Fruit fly (Drosophila melanogaster): ENCODE data around the gene CG4045.
A peak's percentile ranks its signal among the peaks of the same experiment; 100 is the strongest.

The CG4045 gene

DNA sequence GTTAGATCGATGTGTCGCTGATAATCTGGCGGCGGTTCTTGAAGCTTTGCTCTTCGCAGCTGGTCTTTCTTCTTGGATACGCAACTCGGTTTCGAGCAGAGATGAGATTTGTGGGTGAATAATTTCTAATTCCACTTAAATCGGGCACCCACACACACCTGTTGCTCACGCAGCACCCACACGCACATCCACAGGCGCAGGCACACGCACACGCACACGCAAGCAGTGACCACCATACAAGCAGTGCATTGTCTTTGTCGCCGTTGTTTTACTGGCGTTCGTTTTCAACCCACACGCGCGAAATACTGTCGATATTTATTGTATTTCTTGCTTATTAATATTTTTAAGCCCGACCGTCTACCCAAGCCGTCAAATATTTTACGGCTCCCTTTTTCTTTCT is 20.6 kb upstream of the CG4045 start (continued):
- TF ChIP-seq chif (GFP tag; optimal IDR thresholded peaks at IDR 0.05), result no peak
- TF ChIP-seq wek (GFP tag; optimal IDR thresholded peaks at IDR 0.05), result no peak
- no peak for TF ChIP-seq CG5180 (GFP tag; optimal IDR thresholded peaks at IDR 0.05)
- no peak for TF ChIP-seq CG17568 (GFP tag; optimal IDR thresholded peaks at IDR 0.05)
- TF ChIP-seq H2.0 (GFP tag; IDR thresholded peaks at IDR 0.05), result no peak
- TF ChIP-seq maf-S (GFP tag; optimal IDR thresholded peaks at IDR 0.05), result no peak
- TF ChIP-seq en (GFP tag; optimal IDR thresholded peaks at IDR 0.05), result no peak
- peak; percentile 44 for TF ChIP-seq CG8290 (GFP tag; optimal IDR thresholded peaks at IDR 0.05)
- no peak for TF ChIP-seq CG8290 (tag; optimal IDR thresholded peaks at IDR 0.05)
- no peak for TF ChIP-seq Neu2 (GFP tag; optimal IDR thresholded peaks at IDR 0.05; ENCODE audit: borderline replicate concordance)
- peak; percentile 36; the same call in 1 of the 2 replicates for TF ChIP-seq CG5953 (GFP tag; IDR thresholded peaks at IDR 0.05)
- TF ChIP-seq CG17612 (GFP tag; IDR thresholded peaks at IDR 0.05), result no peak
- no peak for TF ChIP-seq Poxn (GFP tag; IDR thresholded peaks at IDR 0.05)
- TF ChIP-seq run (tag; optimal IDR thresholded peaks at IDR 0.05), result no peak
- 0 out of 3 replicates have a peak, but pooled peaks have one; percentile 35 for TF ChIP-seq CG2199 (GFP tag; IDR thresholded peaks at IDR 0.05)
- no peak for TF ChIP-seq Ravus (GFP tag; IDR thresholded peaks at IDR 0.05)
- TF ChIP-seq CG4424 (GFP tag; optimal IDR thresholded peaks at IDR 0.05), result no peak
- TF ChIP-seq Bteb2 (GFP tag; optimal IDR thresholded peaks at IDR 0.05), result no peak
- TF ChIP-seq Dbx (GFP tag; IDR thresholded peaks at IDR 0.05), result no peak
- TF ChIP-seq Nf-YC (tag; optimal IDR thresholded peaks at IDR 0.05), result no peak
- TF ChIP-seq crc (GFP tag; optimal IDR thresholded peaks at IDR 0.05), result no peak
- TF ChIP-seq CG13424 (tag; optimal IDR thresholded peaks at IDR 0.05), result no peak
- TF ChIP-seq odd (GFP tag; optimal IDR thresholded peaks at IDR 0.05), result no peak

- TF ChIP-seq zen (tag; optimal IDR thresholded peaks at IDR 0.05) (no peak), phol (tag; optimal IDR thresholded peaks at IDR 0.05) (peak; percentile 69), dysf (GFP tag; IDR thresholded peaks at IDR 0.05) (peak; percentile 31; the same call in 1 of the 3 replicates), CG14441 (GFP tag; IDR thresholded peaks at IDR 0.05) (0 out of 2 replicates have a peak, but pooled peaks have one; percentile 12), lab (GFP tag; optimal IDR thresholded peaks at IDR 0.05) (peak; percentile 3), exex (tag; optimal IDR thresholded peaks at IDR 0.05) (no peak), CG10209 (GFP tag; optimal IDR thresholded peaks at IDR 0.05) (no peak), fru (optimal IDR thresholded peaks at IDR 0.05) (no peak), odd (GFP tag; optimal IDR thresholded peaks at IDR 0.05) (no peak), az2 (GFP tag; optimal IDR thresholded peaks at IDR 0.05) (no peak), Adf1 (GFP tag; IDR thresholded peaks at IDR 0.05) (no peak), CG16815 (GFP tag; optimal IDR thresholded peaks at IDR 0.05) (no peak), her (GFP tag; optimal IDR thresholded peaks at IDR 0.05) (peak; percentile 63), ssp (GFP tag; IDR thresholded peaks at IDR 0.05) (peak; percentile 19; the same call in 1 of the 2 replicates), eyg (GFP tag; optimal IDR thresholded peaks at IDR 0.05) (no peak), Mrtf (GFP tag; IDR thresholded peaks at IDR 0.05) (0 out of 3 replicates have a peak, but pooled peaks have one; percentile 15), pnt (GFP tag; optimal IDR thresholded peaks at IDR 0.05) (peak; percentile 14), sens-2 (GFP tag; IDR thresholded peaks at IDR 0.05) (no peak), CG4617 (GFP tag; optimal IDR thresholded peaks at IDR 0.05; ENCODE audit: borderline replicate concordance) (peak; percentile 99), mld (GFP tag; IDR thresholded peaks at IDR 0.05; ENCODE audit: partially characterized antibody) (no peak), inv (GFP tag; IDR thresholded peaks at IDR 0.05; ENCODE audit: partially characterized antibody) (0 out of 2 replicates have a peak, but pooled peaks have one; percentile 16), CG13296 (GFP tag; optimal IDR thresholded peaks at IDR 0.05) (no peak), twi (tag; optimal IDR thresholded peaks at IDR 0.05) (no peak), wek (GFP tag; optimal IDR thresholded peaks at IDR 0.05) (no peak), CG6689 (GFP tag; IDR thresholded peaks at IDR 0.05) (no peak), Med (GFP tag) (peak; percentile 96), CG15269 (tag; optimal IDR thresholded peaks at IDR 0.05) (peak; percentile 5), CG7928 (GFP tag; optimal IDR thresholded peaks at IDR 0.05) (peak; percentile 43), CG13624 (GFP tag; optimal IDR thresholded peaks at IDR 0.05) (peak; percentile 49), sqz (GFP tag; optimal IDR thresholded peaks at IDR 0.05) (peak; percentile 97)
Measured at dm6 chrX:2094072-2094761, 18.5 kb upstream of the CG4045 start, which contains the start of gene csw. TSS of gene csw (plus strand) at chrX:2094234.

Measured in whole organism, embryonic.